Fruit fly (Drosophila melanogaster): ENCODE measurements around the gene Clp.

The Clp gene

dm6 chr2L:867899-868605 lies 48.3 kb downstream of the Clp start, which contains the start of gene aru (continued):
- TF ChIP-seq CG16813 (GFP tag; IDR thresholded peaks at IDR 0.05; ENCODE audit: partially characterized antibody) (no peak), Myb (GFP tag; optimal IDR thresholded peaks at IDR 0.05) (no peak), caup (GFP tag; optimal IDR thresholded peaks at IDR 0.05; ENCODE audit: severe bottlenecking) (peak; percentile 9), nau (GFP tag; optimal IDR thresholded peaks at IDR 0.05) (no peak), CG11504 (tag; optimal IDR thresholded peaks at IDR 0.05) (peak; percentile 55), CG4707 (GFP tag; optimal IDR thresholded peaks at IDR 0.05) (peak; percentile 63), trh (GFP tag; optimal IDR thresholded peaks at IDR 0.05) (no peak), Lpt (GFP tag; optimal IDR thresholded peaks at IDR 0.05) (peak; percentile 4), Hey (tag; optimal IDR thresholded peaks at IDR 0.05) (no peak), CG8290 (GFP tag; optimal IDR thresholded peaks at IDR 0.05) (no peak), CG8290 (tag; optimal IDR thresholded peaks at IDR 0.05) (peak in 1 of 2 experiments; percentile 42), CG8089 (GFP tag; optimal IDR thresholded peaks at IDR 0.05) (no peak), CG30431 (GFP tag; optimal IDR thresholded peaks at IDR 0.05) (no peak), CG30020 (tag; optimal IDR thresholded peaks at IDR 0.05) (no peak), CG1832 (GFP tag; optimal IDR thresholded peaks at IDR 0.05) (peak; percentile 61), org-1 (GFP tag; optimal IDR thresholded peaks at IDR 0.05) (no peak), CG32772 (GFP tag; IDR thresholded peaks at IDR 0.05) (no peak), dati (GFP tag; IDR thresholded peaks at IDR 0.05) (no peak), ash1 (GFP tag; optimal IDR thresholded peaks at IDR 0.05) (no peak), CG1233 (GFP tag; optimal IDR thresholded peaks at IDR 0.05) (no peak), toy (GFP tag; IDR thresholded peaks at IDR 0.05) (no peak), Eip74EF (GFP tag; optimal IDR thresholded peaks at IDR 0.05) (peak in 1 of 2 experiments; percentile 31), her (GFP tag; optimal IDR thresholded peaks at IDR 0.05) (no peak), Blimp-1 (GFP tag; optimal IDR thresholded peaks at IDR 0.05) (peak; percentile 42), wor (GFP tag; IDR thresholded peaks at IDR 0.05) (no peak), HLH3B (GFP tag; IDR thresholded peaks at IDR 0.05) (no peak), CG18599 (GFP tag; optimal IDR thresholded peaks at IDR 0.05) (peak; percentile 17), CG31224 (GFP tag; IDR thresholded peaks at IDR 0.05) (no peak), Sin3A (optimal IDR thresholded peaks at IDR 0.05) (no peak), p53 (GFP tag; optimal IDR thresholded peaks at IDR 0.05) (no peak), ab (GFP tag; optimal IDR thresholded peaks at IDR 0.05) (no peak), btn (GFP tag; optimal IDR thresholded peaks at IDR 0.05) (no peak), CG12219 (GFP tag; optimal IDR thresholded peaks at IDR 0.05) (peak; percentile 32), tna (GFP tag; IDR thresholded peaks at IDR 0.05; ENCODE audit: partially characterized antibody) (no peak), CG2678 (tag; optimal IDR thresholded peaks at IDR 0.05) (peak; percentile 48), Bteb2 (GFP tag; optimal IDR thresholded peaks at IDR 0.05) (no peak), CG16815 (GFP tag; optimal IDR thresholded peaks at IDR 0.05) (no peak), sisA (GFP tag; IDR thresholded peaks at IDR 0.05) (no peak), Lim3 (GFP tag; IDR thresholded peaks at IDR 0.05) (no peak), CG14710 (tag; optimal IDR thresholded peaks at IDR 0.05) (peak; percentile 23), CG6654 (GFP tag; optimal IDR thresholded peaks at IDR 0.05) (no peak), CG18619 (GFP tag; optimal IDR thresholded peaks at IDR 0.05) (no peak), sug (tag; optimal IDR thresholded peaks at IDR 0.05) (peak; percentile 16), CG42726 (GFP tag; IDR thresholded peaks at IDR 0.05; ENCODE audit: partially characterized antibody) (no peak; the same call in 1 of the 2 replicates), Spps (tag; optimal IDR thresholded peaks at IDR 0.05) (no peak), gsb (GFP tag; IDR thresholded peaks at IDR 0.05) (no peak), CG8924 (tag; optimal IDR thresholded peaks at IDR 0.05) (peak; percentile 28), D19B (GFP tag; optimal IDR thresholded peaks at IDR 0.05) (no peak), Max (GFP tag; optimal IDR thresholded peaks at IDR 0.05) (no peak), H2.0 (GFP tag; IDR thresholded peaks at IDR 0.05) (no peak), ap (GFP tag; IDR thresholded peaks at IDR 0.05) (no peak)
